Fruit fly (Drosophila melanogaster): ENCODE measurements around the gene peb.

DNA sequence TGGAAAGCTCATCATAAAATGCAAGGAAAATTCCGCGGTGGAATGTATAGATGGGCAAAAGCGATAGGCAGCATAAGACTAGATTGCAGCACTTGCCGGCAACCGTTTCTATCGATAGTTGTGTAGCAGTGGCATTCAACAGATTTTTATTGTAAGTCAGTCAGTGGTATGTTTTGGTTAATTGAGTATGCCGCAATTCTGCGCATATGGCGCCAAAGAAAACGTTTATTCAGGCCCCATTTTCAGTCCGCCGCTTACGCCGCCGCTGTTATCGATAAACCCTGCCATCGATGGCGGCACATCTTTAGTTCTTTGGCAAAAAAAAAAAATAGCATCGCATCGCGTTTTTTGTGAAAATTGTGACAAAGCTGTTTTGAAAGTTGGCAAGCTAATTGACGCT lies 32.4 kb downstream of the peb start, which contains the start of the genes Cbp80 and Torsin:
- TF ChIP-seq ttk (optimal IDR thresholded peaks at IDR 0.05) (no peak), psq (optimal IDR thresholded peaks at IDR 0.05) (no peak)
